Worm (Caenorhabditis elegans): Measurements from ENCODE around the gene clec-74.
A peak's percentile ranks its signal among the peaks of the same experiment; 100 is the strongest.
"Not testable (repeated sequence)": the region's sequence is repeated elsewhere in the genome, so short reads cannot be mapped to it uniquely, and the experiment has no call there.

The clec-74 gene

DNA sequence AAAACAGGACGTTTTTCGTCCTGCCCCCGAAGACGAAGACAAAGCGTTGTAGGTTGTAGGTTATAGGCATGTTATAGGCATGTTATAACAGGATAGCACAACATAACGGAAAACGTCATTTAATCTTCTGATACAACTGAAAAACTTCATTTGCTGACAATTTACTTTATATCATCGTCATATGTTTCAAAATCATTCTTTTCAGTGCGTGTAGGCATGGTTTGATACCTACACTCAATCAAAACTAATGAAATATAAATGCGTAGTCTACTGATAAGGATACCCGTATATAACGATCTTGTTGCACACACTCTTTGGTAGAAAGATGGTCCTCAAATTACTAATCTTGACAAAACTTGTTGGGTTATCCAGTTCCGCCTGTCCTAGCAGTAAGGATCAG is at the start of gene clec-74:
clec-74 (plus strand) TSS at position 301 of the 400 bp plus-strand sequence.
- TF ChIP-seq nhr-12 (tag; optimal IDR thresholded peaks at IDR 0.05) (no peak), skn-1 (tag; optimal IDR thresholded peaks at IDR 0.05) (no peak), ces-1 (GFP tag; optimal IDR thresholded peaks at IDR 0.05) (no peak), C16A3.4 (tag; optimal IDR thresholded peaks at IDR 0.05) (no peak), nhr-90 (tag; optimal IDR thresholded peaks at IDR 0.05; ENCODE audit: poor library complexity) (no peak), zag-1 (tag; optimal IDR thresholded peaks at IDR 0.05) (no peak), vab-15 (tag; optimal IDR thresholded peaks at IDR 0.05) (no peak), sptf-1 (tag; optimal IDR thresholded peaks at IDR 0.05) (no peak), nhr-76 (tag; optimal IDR thresholded peaks at IDR 0.05) (no peak), nhr-11 (tag; optimal IDR thresholded peaks at IDR 0.05) (no peak), ceh-82 (tag; optimal IDR thresholded peaks at IDR 0.05) (no peak), unc-130 (tag; optimal IDR thresholded peaks at IDR 0.05) (no peak), irx-1 (tag; optimal IDR thresholded peaks at IDR 0.05) (no peak)

- TF ChIP-seq C04F5.9 (tag; optimal IDR thresholded peaks at IDR 0.05) (no peak), unc-86 (tag; optimal IDR thresholded peaks at IDR 0.05) (no peak), nhr-20 (tag; optimal IDR thresholded peaks at IDR 0.05) (no peak)
These were observed 49.2 kb upstream of the clec-74 start, which contains the start of the genes F56D6.22 and F56D6.12 for ce11 chrIV:3907506-3908188. F56D6.22 (minus strand) TSS chrIV:3907606. F56D6.12 (plus strand) TSS chrIV:3908138.

DNA sequence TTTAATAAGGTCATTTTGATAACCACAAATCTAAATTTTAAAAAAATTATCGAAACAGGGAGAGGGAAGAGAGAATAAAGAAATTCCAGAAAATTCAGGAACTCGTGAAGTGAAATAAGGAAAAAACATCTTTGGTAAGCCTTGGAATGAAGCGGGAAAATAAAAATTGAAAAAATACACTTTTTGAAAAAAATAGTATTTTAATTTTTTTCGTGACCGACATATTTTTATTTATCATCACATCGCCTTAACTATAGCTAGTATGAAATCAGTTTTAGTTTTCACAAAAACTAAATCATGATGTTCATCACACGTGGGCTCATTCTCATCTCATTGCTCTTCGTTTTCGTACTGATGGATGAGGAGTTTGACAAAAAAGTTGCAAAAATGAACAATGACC is 47.7 kb upstream of the clec-74 start, which contains the start of gene F56D6.13:
F56D6.13 (plus strand) TSS at position 301 of the 400 bp plus-strand sequence.
- TF ChIP-seq skn-1 (tag; optimal IDR thresholded peaks at IDR 0.05), result no peak
- TF ChIP-seq aly-2 (tag; optimal IDR thresholded peaks at IDR 0.05), result no peak
- TF ChIP-seq ceh-82 (tag; optimal IDR thresholded peaks at IDR 0.05), result no peak
- no peak for TF ChIP-seq mef-2 (tag; optimal IDR thresholded peaks at IDR 0.05)
- TF ChIP-seq nhr-237 (tag; optimal IDR thresholded peaks at IDR 0.05), result no peak
- no peak for TF ChIP-seq nhr-28 (tag; optimal IDR thresholded peaks at IDR 0.05)
- TF ChIP-seq elt-3 (tag; optimal IDR thresholded peaks at IDR 0.05), result no peak
- TF ChIP-seq unc-98 (GFP tag; IDR thresholded peaks at IDR 0.05), result no peak
- TF ChIP-seq nhr-20 (tag; optimal IDR thresholded peaks at IDR 0.05), result no peak
- no peak for TF ChIP-seq sox-4 (tag; optimal IDR thresholded peaks at IDR 0.05)
- no peak for TF ChIP-seq ama-1 (optimal IDR thresholded peaks at IDR 0.05)
- no peak for TF ChIP-seq grh-1 (GFP tag; IDR thresholded peaks at IDR 0.05)
- TF ChIP-seq nhr-12 (tag; optimal IDR thresholded peaks at IDR 0.05), result no peak
- TF ChIP-seq lin-13 (GFP tag; optimal IDR thresholded peaks at IDR 0.05), result no peak

ce11 chrIV:3911848-3912247 is 45.0 kb upstream of the clec-74 start, which contains the start of gene F56D6.18:
F56D6.18 (minus strand) TSS chrIV:3911948.
- not testable (repeated sequence) for TF ChIP-seq nhr-20 (tag; optimal IDR thresholded peaks at IDR 0.05); nhr-85 (tag); ama-1 (optimal IDR thresholded peaks at IDR 0.05)

DNA sequence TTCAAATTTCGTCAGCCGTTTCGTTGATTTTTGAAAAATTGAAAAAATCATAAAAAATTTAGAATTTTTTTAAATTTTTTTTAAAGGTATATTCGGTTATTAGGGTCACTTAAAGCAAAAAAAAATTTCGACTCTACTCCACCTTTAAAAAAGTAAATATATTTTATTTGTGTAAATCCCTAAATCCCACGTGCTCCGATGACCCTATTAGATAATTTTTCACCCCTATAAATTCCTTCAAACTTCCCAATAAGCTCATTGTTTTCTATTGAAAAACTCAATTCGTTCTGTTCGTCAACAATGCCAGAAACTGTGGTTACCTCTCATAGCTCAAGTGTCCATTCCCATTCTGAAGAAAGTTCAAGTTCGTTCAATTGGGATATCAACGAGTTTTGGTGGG is 44.2 kb upstream of the clec-74 start, which contains the start of gene F56D6.20:
F56D6.20 (plus strand) TSS at position 301 of the 400 bp plus-strand sequence.
- TF ChIP-seq ama-1 (optimal IDR thresholded peaks at IDR 0.05) (no peak), sox-4 (tag; optimal IDR thresholded peaks at IDR 0.05) (no peak), ztf-11 (tag; optimal IDR thresholded peaks at IDR 0.05) (no peak)

DNA sequence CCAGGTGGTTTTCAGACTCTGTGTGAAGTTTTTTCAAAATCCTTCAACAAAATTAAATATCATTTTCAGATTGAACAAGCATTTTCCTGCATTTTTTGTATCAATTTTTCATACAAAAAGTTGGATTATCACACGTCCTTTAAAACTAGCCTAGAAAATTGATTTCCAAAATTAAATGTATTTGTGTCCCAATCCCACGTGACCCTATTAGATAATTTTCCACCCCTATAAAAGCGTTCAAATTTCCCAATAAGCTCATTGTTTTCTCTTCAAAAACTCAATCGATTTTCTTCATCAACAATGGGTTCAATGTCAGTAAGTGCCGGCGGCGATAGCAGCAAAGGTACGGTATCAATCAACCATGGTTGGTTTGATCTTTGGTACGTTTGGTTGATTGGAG is 42.3 kb upstream of the clec-74 start, which contains the start of gene F56D6.19:
F56D6.19 (plus strand) TSS at position 301 of the 400 bp plus-strand sequence.
- no peak for TF ChIP-seq efl-1 (optimal IDR thresholded peaks at IDR 0.05)
- peak in 1 of 2 experiments; percentile 64 for TF ChIP-seq efl-1 (GFP tag; optimal IDR thresholded peaks at IDR 0.05 in 1 of 2)
- no peak for TF ChIP-seq nhr-84 (tag; optimal IDR thresholded peaks at IDR 0.05)
